Fruit fly (Drosophila melanogaster): Measurements from ENCODE around the gene Ccp84Ae.

Gene Ccp84Ae

dm6 chr3R:6657278-6658246 lies 34.0 kb downstream of the Ccp84Ae start, which contains the start of the genes CG1307 and twr (continued):
- TF ChIP-seq Xbp1 (GFP tag; optimal IDR thresholded peaks at IDR 0.05) (peak; percentile 55), pnt (GFP tag; optimal IDR thresholded peaks at IDR 0.05) (no peak), HHEX (GFP tag; optimal IDR thresholded peaks at IDR 0.05) (peak; percentile 10), CG4730 (GFP tag; IDR thresholded peaks at IDR 0.05) (no peak), CG13775 (GFP tag; optimal IDR thresholded peaks at IDR 0.05) (peak; percentile 68), Opbp (GFP tag; IDR thresholded peaks at IDR 0.05; ENCODE audit: partially characterized antibody) (peak; percentile 41; the same call in 2 of the 3 replicates), ara (GFP tag; IDR thresholded peaks at IDR 0.05) (no peak), Antp (GFP tag; optimal IDR thresholded peaks at IDR 0.05) (no peak), unpg (GFP tag; optimal IDR thresholded peaks at IDR 0.05) (no peak), dysf (GFP tag; IDR thresholded peaks at IDR 0.05) (peak; percentile 22; the same call in 1 of the 3 replicates), nmo (GFP tag; optimal IDR thresholded peaks at IDR 0.05) (peak; percentile 62), Dip2 (GFP tag; IDR thresholded peaks at IDR 0.05) (no peak), CG2678 (tag; optimal IDR thresholded peaks at IDR 0.05) (no peak), HLH4C (GFP tag; IDR thresholded peaks at IDR 0.05; ENCODE audit: partially characterized antibody) (0 out of 3 replicates have a peak, but pooled peaks have one; percentile 38), ind (GFP tag; optimal IDR thresholded peaks at IDR 0.05) (no peak), fd96Cb (tag; optimal IDR thresholded peaks at IDR 0.05) (peak; percentile 20), Atf-2 (GFP tag; optimal IDR thresholded peaks at IDR 0.05) (no peak), ash1 (GFP tag; optimal IDR thresholded peaks at IDR 0.05) (no peak), CG4282 (GFP tag; optimal IDR thresholded peaks at IDR 0.05) (no peak), cato (GFP tag; optimal IDR thresholded peaks at IDR 0.05; ENCODE audit: borderline replicate concordance) (no peak), CG1832 (GFP tag; optimal IDR thresholded peaks at IDR 0.05) (no peak), sisA (GFP tag; IDR thresholded peaks at IDR 0.05) (peak; percentile 48; the same call in 1 of the 2 replicates), slp2 (GFP tag; optimal IDR thresholded peaks at IDR 0.05) (no peak), CG31441 (GFP tag; IDR thresholded peaks at IDR 0.05) (no peak; the same call in 1 of the 2 replicates), Spps (tag; optimal IDR thresholded peaks at IDR 0.05) (peak; percentile 24), dmrt11E (tag; optimal IDR thresholded peaks at IDR 0.05) (peak; percentile 46), MBD-R2 (GFP tag; IDR thresholded peaks at IDR 0.05) (peak; percentile 73), CG1024 (GFP tag; IDR thresholded peaks at IDR 0.05) (peak; percentile 8; the same call in 1 of the 2 replicates), CG2889 (GFP tag; IDR thresholded peaks at IDR 0.05) (0 out of 3 replicates have a peak, but pooled peaks have one; percentile 32), kah (GFP tag; optimal IDR thresholded peaks at IDR 0.05) (peak; percentile 5), cas (GFP tag; IDR thresholded peaks at IDR 0.05) (no peak), CG18764 (GFP tag; optimal IDR thresholded peaks at IDR 0.05) (peak; percentile 23), Side (GFP tag; optimal IDR thresholded peaks at IDR 0.05) (no peak), CTCF (GFP tag; optimal IDR thresholded peaks at IDR 0.05) (peak; percentile 31), B-H2 (GFP tag; optimal IDR thresholded peaks at IDR 0.05) (no peak), ken (GFP tag; IDR thresholded peaks at IDR 0.05) (0 out of 3 replicates have a peak, but pooled peaks have one; percentile 11), CG6254 (GFP tag; optimal IDR thresholded peaks at IDR 0.05) (no peak), az2 (GFP tag; optimal IDR thresholded peaks at IDR 0.05) (peak; percentile 6), pb (GFP tag; optimal IDR thresholded peaks at IDR 0.05) (no peak), toy (GFP tag; IDR thresholded peaks at IDR 0.05) (no peak), Atf3 (GFP tag; optimal IDR thresholded peaks at IDR 0.05) (no peak), tap (tag; optimal IDR thresholded peaks at IDR 0.05) (no peak), CG12071 (GFP tag; optimal IDR thresholded peaks at IDR 0.05) (no peak), CG10321 (GFP tag; IDR thresholded peaks at IDR 0.05) (0 out of 2 replicates have a peak, but pooled peaks have one; percentile 11), CG17829 (tag; optimal IDR thresholded peaks at IDR 0.05) (peak; percentile 61), CG10543 (GFP tag; optimal IDR thresholded peaks at IDR 0.05) (peak; percentile 73), CG12219 (GFP tag; optimal IDR thresholded peaks at IDR 0.05) (no peak), Kr (GFP tag; optimal IDR thresholded peaks at IDR 0.05) (no peak), Fer1 (GFP tag; optimal IDR thresholded peaks at IDR 0.05) (peak; percentile 35)
